Fruit fly (Drosophila melanogaster) whole organism, embryonic: ENCODE measurements around the gene Rbfox1.

Experiments used
- CG31388 ChIP-seq: fragments of 200-800 bp; sonication (Bioruptor generic); optimal IDR thresholded peaks from 2 replicates; lab custom pipeline; 2016; ENCODE audit warnings: missing biosample characterization, missing genetic modification characterization
- CG7987 ChIP-seq: fragments of 200-800 bp; sonication (Bioruptor generic); optimal IDR thresholded peaks from 2 replicates; lab custom pipeline; 2018; ENCODE audit warnings: missing biosample characterization, mild to moderate bottlenecking, missing genetic modification characterization, moderate library complexity
- HLH54F ChIP-seq: fragments of 200-800 bp; sonication (Bioruptor generic); optimal IDR thresholded peaks from 3 replicates; lab custom pipeline; 2016; ENCODE audit warnings: missing biosample characterization, missing genetic modification characterization
- dpn ChIP-seq, 2 experiments: fragments of 200-800 bp; sonication (Bioruptor generic); optimal IDR thresholded peaks; 3 replicates each; lab custom pipeline; 2016; ENCODE audit warnings: missing biosample characterization in 2 of 2, missing genetic modification characterization in 2 of 2
- hth ChIP-seq: fragments of >200 bp; optimal IDR thresholded peaks from 2 replicates; lab custom pipeline; 2017; ENCODE audit warnings: inconsistent platforms
- lilli ChIP-seq: fragments of 200-800 bp; sonication (Bioruptor generic); optimal IDR thresholded peaks from 3 replicates; lab custom pipeline; 2016; ENCODE audit warnings: missing biosample characterization, missing genetic modification characterization
- zen ChIP-seq: fragments of 200-800 bp; sonication (Bioruptor generic); optimal IDR thresholded peaks from 3 replicates; lab custom pipeline; 2018; ENCODE audit warnings: missing biosample characterization, mild to moderate bottlenecking, missing genetic modification characterization, moderate library complexity

- TF ChIP-seq HLH54F (GFP tag; lab: Kevin White, UChicago) (no peak), hth (lab: Kevin White, UChicago) (no peak), lilli (GFP tag; lab: Kevin White, UChicago) (no peak), dpn (GFP tag; optimal IDR thresholded peaks at IDR 0.05; lab: Kevin White, UChicago) (no peak), CG31388 (GFP tag; lab: Kevin White, UChicago) (no peak), zen (no peak), CG7987 (GFP tag; lab: Kevin White, UChicago) (no peak)
Measured at dm6 chr3L:10628384-10628783, 147.2 kb downstream of the Rbfox1 start, which contains the start of gene CG14151.
